Fruit fly (Drosophila melanogaster) whole organism, embryonic: Measurements from ENCODE around the gene alpha4GT2.

Source experiments
- ATbp ChIP-seq: fragments of 200-800 bp; sonication (Bioruptor generic); optimal IDR thresholded peaks from 2 replicates; lab custom pipeline; 2017; ENCODE audit warnings: missing biosample characterization, mild to moderate bottlenecking, missing genetic modification characterization, missing genetic modification reagents
- CG1024 ChIP-seq: fragments of 200-800 bp; sonication (Bioruptor generic); IDR thresholded peaks from 2 replicates; pipeline ENCODE4 v1.3.6; 2022; ENCODE audit warnings: missing biosample characterization, missing genetic modification characterization
- CG10654 ChIP-seq: fragments of 200-800 bp; sonication (Bioruptor generic); optimal IDR thresholded peaks from 2 replicates; lab custom pipeline; 2016; ENCODE audit warnings: missing biosample characterization, missing genetic modification characterization
- CG11723 ChIP-seq: fragments of 200-800 bp; sonication (Bioruptor generic); optimal IDR thresholded peaks from 2 replicates; lab custom pipeline; 2017; ENCODE audit warnings: missing biosample characterization, mild to moderate bottlenecking, missing genetic modification characterization
- CG12155 ChIP-seq: fragments of 200-800 bp; sonication (Bioruptor generic); optimal IDR thresholded peaks from 3 replicates; lab custom pipeline; 2016; ENCODE audit warnings: missing biosample characterization, missing genetic modification characterization
- CG14441 ChIP-seq: fragments of 200-800 bp; sonication (Bioruptor generic); IDR thresholded peaks from 2 replicates; pipeline ENCODE4 v1.3.6; 2022; ENCODE audit warnings: missing biosample characterization, missing genetic modification characterization
- CG14667 ChIP-seq: fragments of 200-800 bp; sonication (Bioruptor generic); IDR thresholded peaks from 2 replicates; pipeline ENCODE4 v1.3.6; 2022; ENCODE audit warnings: missing biosample characterization, missing genetic modification characterization
- CG15696 ChIP-seq: fragments of 200-800 bp; sonication (Bioruptor generic); optimal IDR thresholded peaks from 2 replicates; lab custom pipeline; 2019; ENCODE audit warnings: missing biosample characterization, mild to moderate bottlenecking, missing genetic modification characterization, moderate library complexity
- CG1602 ChIP-seq: fragments of 200-800 bp; sonication (Bioruptor generic); optimal IDR thresholded peaks from 3 replicates; lab custom pipeline; 2016; ENCODE audit warnings: missing biosample characterization, missing genetic modification characterization
- CG17359 ChIP-seq: fragments of 200-800 bp; sonication (Bioruptor generic); optimal IDR thresholded peaks from 3 replicates; lab custom pipeline; 2018; ENCODE audit warnings: missing biosample characterization, mild to moderate bottlenecking, missing genetic modification characterization, moderate library complexity
- CG2120 ChIP-seq: fragments of 200-800 bp; sonication (Bioruptor generic); optimal IDR thresholded peaks from 3 replicates; lab custom pipeline; 2016; ENCODE audit warnings: missing biosample characterization, missing genetic modification characterization
- CG2678 ChIP-seq: fragments of 200-800 bp; sonication (Bioruptor generic); optimal IDR thresholded peaks from 3 replicates; lab custom pipeline; 2019; ENCODE audit warnings: missing biosample characterization, mild to moderate bottlenecking, missing genetic modification characterization, moderate library complexity
- CG2889 ChIP-seq: fragments of 200-800 bp; sonication (Bioruptor generic); IDR thresholded peaks from 3 replicates; pipeline ENCODE4 v1.3.6; 2022; ENCODE audit warnings: missing biosample characterization, missing genetic modification characterization
- CG3065 ChIP-seq: fragments of 200-800 bp; sonication (Bioruptor generic); optimal IDR thresholded peaks from 2 replicates; lab custom pipeline; 2016; ENCODE audit warnings: missing biosample characterization, missing genetic modification characterization
- CG31224 ChIP-seq: fragments of 200-800 bp; sonication (Bioruptor generic); IDR thresholded peaks from 2 replicates; pipeline ENCODE4 v1.3.6; 2022; ENCODE audit warnings: missing biosample characterization, missing genetic modification characterization
- CG31388 ChIP-seq: fragments of 200-800 bp; sonication (Bioruptor generic); optimal IDR thresholded peaks from 2 replicates; lab custom pipeline; 2016; ENCODE audit warnings: missing biosample characterization, missing genetic modification characterization
- CG32772 ChIP-seq: fragments of 200-800 bp; sonication (Bioruptor generic); IDR thresholded peaks from 2 replicates; pipeline ENCODE4 v1.3.6; 2022; ENCODE audit warnings: missing biosample characterization, missing genetic modification characterization
- CG3726 ChIP-seq: fragments of 200-800 bp; sonication (Bioruptor generic); IDR thresholded peaks from 3 replicates; pipeline ENCODE4, ENCODE4 v1.3.6; 2022; ENCODE audit warnings: missing biosample characterization, missing genetic modification characterization
- CG3838 ChIP-seq: fragments of 200-800 bp; sonication (Bioruptor generic); optimal IDR thresholded peaks from 3 replicates; lab custom pipeline; 2016; ENCODE audit warnings: missing biosample characterization, missing genetic modification characterization
- CG3995 ChIP-seq: fragments of 200-800 bp; sonication (Bioruptor generic); optimal IDR thresholded peaks from 3 replicates; lab custom pipeline; 2016; ENCODE audit warnings: missing biosample characterization, missing genetic modification characterization
- CG4854 ChIP-seq: fragments of 200-800 bp; sonication (Bioruptor generic); optimal IDR thresholded peaks from 2 replicates; lab custom pipeline; 2016; ENCODE audit warnings: missing biosample characterization, missing genetic modification characterization, inconsistent platforms
- CG7987 ChIP-seq: fragments of 200-800 bp; sonication (Bioruptor generic); optimal IDR thresholded peaks from 2 replicates; lab custom pipeline; 2018; ENCODE audit warnings: missing biosample characterization, mild to moderate bottlenecking, missing genetic modification characterization, moderate library complexity
- Camta ChIP-seq: fragments of 200-800 bp; sonication (Bioruptor generic); optimal IDR thresholded peaks from 2 replicates; lab custom pipeline; 2016; ENCODE audit warnings: missing biosample characterization, missing genetic modification characterization
- D19B ChIP-seq: fragments of 200-800 bp; sonication (Bioruptor generic); optimal IDR thresholded peaks from 2 replicates; lab custom pipeline; 2017; ENCODE audit warnings: missing biosample characterization, mild to moderate bottlenecking, missing genetic modification characterization
- Dad ChIP-seq: fragments of 200-800 bp; sonication (Bioruptor generic); optimal IDR thresholded peaks from 3 replicates; lab custom pipeline; 2016; ENCODE audit warnings: missing biosample characterization, missing genetic modification characterization
- Dbx ChIP-seq: fragments of 200-800 bp; sonication (Bioruptor generic); IDR thresholded peaks from 3 replicates; pipeline ENCODE4 v1.3.6; 2022; ENCODE audit warnings: missing biosample characterization, missing genetic modification characterization
- ERR ChIP-seq: fragments of 200-800 bp; sonication (Bioruptor generic); optimal IDR thresholded peaks from 2 replicates; lab custom pipeline; 2016; ENCODE audit warnings: missing biosample characterization, missing genetic modification characterization
- Ets97D ChIP-seq: fragments of 200-800 bp; sonication (Bioruptor generic); optimal IDR thresholded peaks from 3 replicates; lab custom pipeline; 2016; ENCODE audit warnings: missing biosample characterization, missing genetic modification characterization
- Gsc ChIP-seq: fragments of 200-800 bp; sonication (Bioruptor generic); IDR thresholded peaks from 2 replicates; pipeline ENCODE4 v1.3.6; 2022; ENCODE audit warnings: missing biosample characterization, missing genetic modification characterization
- H15 ChIP-seq: fragments of 200-800 bp; sonication (Bioruptor generic); IDR thresholded peaks from 3 replicates; pipeline ENCODE4 v1.3.6; 2022; ENCODE audit warnings: missing biosample characterization, missing genetic modification characterization
- Hand ChIP-seq: fragments of 200-800 bp; sonication (Bioruptor generic); optimal IDR thresholded peaks from 2 replicates; lab custom pipeline; 2017; ENCODE audit warnings: mild to moderate bottlenecking, missing biosample characterization, missing genetic modification reagents, missing genetic modification characterization
- Lim3 ChIP-seq: fragments of 200-800 bp; sonication (Bioruptor generic); IDR thresholded peaks from 2 replicates; pipeline ENCODE4 v1.3.6; 2022; ENCODE audit warnings: missing biosample characterization, missing genetic modification characterization
- Lpt ChIP-seq: fragments of >200 bp; optimal IDR thresholded peaks from 2 replicates; lab custom pipeline; 2018; ENCODE audit warnings: missing biosample characterization, missing genetic modification characterization
- Meics ChIP-seq: fragments of 200-800 bp; sonication (Bioruptor generic); optimal IDR thresholded peaks from 2 replicates; lab custom pipeline; 2017; ENCODE audit warnings: missing biosample characterization, mild to moderate bottlenecking, missing genetic modification characterization
- Sry-β ChIP-seq: fragments of 200-800 bp; sonication (Bioruptor generic); optimal IDR thresholded peaks from 2 replicates; lab custom pipeline; 2018; ENCODE audit warnings: missing biosample characterization, mild to moderate bottlenecking, missing genetic modification characterization, moderate library complexity
- Taf1 ChIP-seq: fragments of 200-800 bp; sonication (Bioruptor generic); IDR thresholded peaks from 2 replicates; pipeline ENCODE4 v1.3.6; 2022; ENCODE audit warnings: missing biosample characterization, missing genetic modification characterization
- Xrp1 ChIP-seq: fragments of 200-800 bp; sonication (Bioruptor generic); IDR thresholded peaks from 2 replicates; pipeline ENCODE4 v1.3.6; 2022; ENCODE audit warnings: missing biosample characterization, missing genetic modification characterization
- ara ChIP-seq: fragments of 200-800 bp; sonication (Bioruptor generic); IDR thresholded peaks from 2 replicates; pipeline ENCODE4 v1.3.6; 2022; ENCODE audit warnings: missing biosample characterization, missing genetic modification characterization
- dysf ChIP-seq: fragments of 200-800 bp; sonication (Bioruptor generic); IDR thresholded peaks from 3 replicates; pipeline ENCODE4 v1.3.6; 2022; ENCODE audit warnings: missing biosample characterization, missing genetic modification characterization
- en ChIP-seq: fragments of 200-800 bp; sonication (Bioruptor generic); optimal IDR thresholded peaks from 2 replicates; lab custom pipeline; 2016; ENCODE audit warnings: missing biosample characterization, missing genetic modification characterization
- fd3F ChIP-seq: fragments of 200-800 bp; sonication (Bioruptor generic); optimal IDR thresholded peaks from 2 replicates; lab custom pipeline; 2018; ENCODE audit warnings: missing biosample characterization, mild to moderate bottlenecking, missing genetic modification characterization, moderate library complexity
- gce ChIP-seq: fragments of 200-800 bp; sonication (Bioruptor generic); IDR thresholded peaks from 3 replicates; pipeline ENCODE4 v1.3.6; 2022; ENCODE audit warnings: missing biosample characterization, missing genetic modification characterization
- gt ChIP-seq: fragments of 200-800 bp; sonication (Bioruptor generic); IDR thresholded peaks from 2 replicates; pipeline ENCODE4 v1.3.6; 2022; ENCODE audit warnings: missing biosample characterization, missing genetic modification characterization
- hkb ChIP-seq, 2 experiments: fragments of 200-800 bp in 1 of 2; fragments of >200 bp in 1 of 2; sonication (Bioruptor generic) in 1 of 2; IDR thresholded peaks in 1 of 2; optimal IDR thresholded peaks in 1 of 2; 2 replicates each; pipeline versions ENCODE4 v1.3.6 to Lab custom; 2017 to 2022; ENCODE audit warnings: missing biosample characterization in 1 of 2, missing genetic modification characterization in 1 of 2
- jigr1 ChIP-seq: fragments of 200-800 bp; sonication (Bioruptor generic); IDR thresholded peaks from 3 replicates; pipeline ENCODE4 v1.3.6; 2022; ENCODE audit warnings: missing biosample characterization, missing genetic modification characterization
- lmd ChIP-seq: fragments of 200-800 bp; sonication (Bioruptor generic); IDR thresholded peaks from 2 replicates; pipeline ENCODE4 v1.3.6; 2022; ENCODE audit warnings: missing biosample characterization, missing genetic modification characterization
- pb ChIP-seq: fragments of 200-800 bp; sonication (Bioruptor generic); optimal IDR thresholded peaks from 3 replicates; lab custom pipeline; 2016; ENCODE audit warnings: missing biosample characterization, missing genetic modification characterization
- row ChIP-seq: fragments of 200-800 bp; sonication (Bioruptor generic); IDR thresholded peaks from 3 replicates; pipeline ENCODE4 v1.3.6; 2022; ENCODE audit warnings: missing biosample characterization, missing genetic modification characterization
- stc ChIP-seq: fragments of 200-800 bp; sonication (Bioruptor generic); IDR thresholded peaks from 2 replicates; pipeline ENCODE4 v1.3.6; 2022; ENCODE audit warnings: missing biosample characterization, missing genetic modification characterization
- tap ChIP-seq: fragments of 200-800 bp; optimal IDR thresholded peaks from 3 replicates; lab custom pipeline; 2019; ENCODE audit warnings: missing biosample characterization, mild to moderate bottlenecking, missing genetic modification characterization, moderate library complexity
- tio ChIP-seq: fragments of 200-800 bp; sonication (Bioruptor generic); optimal IDR thresholded peaks from 2 replicates; lab custom pipeline; 2017; ENCODE audit warnings: missing biosample characterization, missing genetic modification characterization, inconsistent platforms
- tup ChIP-seq: fragments of 200-800 bp; sonication (Bioruptor generic); optimal IDR thresholded peaks from 2 replicates; lab custom pipeline; 2016; ENCODE audit warnings: missing biosample characterization, mild to moderate bottlenecking, missing genetic modification characterization, moderate library complexity

The alpha4GT2 gene

DNA sequence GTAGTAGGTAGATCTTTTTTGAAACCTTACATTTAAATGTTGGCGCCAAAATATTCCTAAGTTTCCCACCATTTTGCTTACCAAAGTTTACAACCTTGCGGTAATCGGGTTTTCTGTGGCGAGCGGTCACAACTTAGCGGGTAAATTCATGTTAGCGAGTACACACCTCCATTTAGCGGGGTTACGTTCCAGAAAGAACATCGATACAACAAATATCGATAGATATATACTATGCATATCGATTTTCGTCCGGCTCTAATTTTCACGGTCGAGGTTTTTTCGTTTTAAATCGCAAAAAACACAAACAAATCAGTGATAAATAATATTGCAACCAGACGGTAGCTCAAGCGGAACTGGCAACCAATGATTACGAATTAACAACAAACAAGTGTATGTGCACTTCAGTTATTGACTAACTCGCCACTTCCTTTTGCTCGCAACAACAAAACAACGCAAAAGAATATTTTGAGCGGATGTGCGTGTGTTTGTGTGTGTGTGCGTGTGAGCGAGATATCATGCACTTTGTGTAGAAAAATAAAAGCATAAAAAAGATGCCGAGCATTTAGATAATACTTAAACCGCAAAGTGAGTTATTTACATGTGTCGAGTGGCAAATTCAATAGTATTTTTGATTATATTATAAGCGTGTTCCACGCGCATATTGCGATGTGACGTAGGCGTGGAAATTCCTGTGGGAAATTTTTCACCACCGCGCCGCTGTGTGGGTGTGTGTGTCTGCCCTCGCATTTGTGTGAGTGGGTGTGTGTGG, 56.5 kb downstream of the alpha4GT2 start, which contains the start of gene Lnk (continued):
- TF ChIP-seq CG2678 (tag; lab: Kevin White, UChicago): no peak
- no peak for TF ChIP-seq CG7987
- peak; percentile 53 for TF ChIP-seq CG2120 (GFP tag; lab: Kevin White, UChicago)
- no peak for TF ChIP-seq CG31388
- TF ChIP-seq ATbp (GFP tag; lab: Kevin White, UChicago): no peak
- no peak for TF ChIP-seq tio
- no peak for TF ChIP-seq CG15696 (tag; lab: Kevin White, UChicago)
- peak; percentile 90 for TF ChIP-seq Ets97D
- no peak for TF ChIP-seq CG2889 (GFP tag; lab: Robert Waterston, UW)
- TF ChIP-seq CG31224: no peak
- TF ChIP-seq ERR (GFP tag; lab: Kevin White, UChicago): peak; percentile 5
- 0 out of 3 replicates have a peak, but pooled peaks have one; percentile 7 for TF ChIP-seq row (GFP tag; lab: Robert Waterston, UW)
- no peak for TF ChIP-seq fd3F (GFP tag; lab: Kevin White, UChicago)
- TF ChIP-seq CG14667 (GFP tag; lab: Robert Waterston, UW): no peak
- TF ChIP-seq CG4854: no peak
- peak; percentile 12 for TF ChIP-seq Hand (GFP tag; lab: Kevin White, UChicago)
- TF ChIP-seq CG12155 (GFP tag; lab: Kevin White, UChicago): peak; percentile 17
- no peak for TF ChIP-seq Dbx (GFP tag; lab: Robert Waterston, UW)
- TF ChIP-seq Meics (GFP tag; lab: Kevin White, UChicago): no peak
- no peak for TF ChIP-seq stc (GFP tag; lab: Robert Waterston, UW)
- TF ChIP-seq lmd (GFP tag; lab: Robert Waterston, UW): no peak
- TF ChIP-seq CG17359 (tag; lab: Kevin White, UChicago): peak; percentile 3
- no peak for TF ChIP-seq Camta
- TF ChIP-seq jigr1 (GFP tag; lab: Robert Waterston, UW): no peak
- no peak for TF ChIP-seq CG10654 (GFP tag; lab: Kevin White, UChicago)
- no peak for TF ChIP-seq Lpt
- no peak for TF ChIP-seq Gsc
- no peak for TF ChIP-seq CG1602
- no peak for TF ChIP-seq CG3838 (GFP tag; lab: Kevin White, UChicago)
- TF ChIP-seq CG3065: no peak
- TF ChIP-seq hkb (optimal IDR thresholded peaks at IDR 0.05; lab: Kevin White, UChicago): peak; percentile 52
- no peak for TF ChIP-seq hkb (GFP tag; IDR thresholded peaks at IDR 0.05; lab: Robert Waterston, UW)
- TF ChIP-seq Sry-β: no peak
- TF ChIP-seq Xrp1 (GFP tag; lab: Robert Waterston, UW): no peak
- no peak for TF ChIP-seq en (GFP tag; lab: Kevin White, UChicago)
- TF ChIP-seq Lim3 (GFP tag; lab: Robert Waterston, UW): no peak
- no peak for TF ChIP-seq CG32772 (GFP tag; lab: Robert Waterston, UW)
- no peak for TF ChIP-seq Dad
- TF ChIP-seq dysf (GFP tag; lab: Robert Waterston, UW): no peak
- TF ChIP-seq CG3726 (GFP tag; lab: Robert Waterston, UW): no peak
- no peak for TF ChIP-seq tup (GFP tag; lab: Kevin White, UChicago)
- no peak for TF ChIP-seq gt (GFP tag; lab: Robert Waterston, UW)
- TF ChIP-seq pb (GFP tag; lab: Kevin White, UChicago): no peak
- no peak for TF ChIP-seq CG1024 (GFP tag; lab: Robert Waterston, UW)
- TF ChIP-seq ara (GFP tag; lab: Robert Waterston, UW): no peak
- no peak for TF ChIP-seq CG14441 (GFP tag; lab: Robert Waterston, UW)
- TF ChIP-seq D19B: no peak
- no peak for TF ChIP-seq tap (tag; lab: Kevin White, UChicago)
- no peak for TF ChIP-seq CG3995
- TF ChIP-seq H15 (GFP tag; lab: Robert Waterston, UW): no peak
- TF ChIP-seq CG11723 (GFP tag; lab: Kevin White, UChicago): no peak
- no peak for TF ChIP-seq Taf1 (GFP tag; lab: Robert Waterston, UW)
- no peak for TF ChIP-seq gce
